Worm (Caenorhabditis elegans): ENCODE results near the gene Y57A10C.1.

Y57A10C.1 gene

DNA sequence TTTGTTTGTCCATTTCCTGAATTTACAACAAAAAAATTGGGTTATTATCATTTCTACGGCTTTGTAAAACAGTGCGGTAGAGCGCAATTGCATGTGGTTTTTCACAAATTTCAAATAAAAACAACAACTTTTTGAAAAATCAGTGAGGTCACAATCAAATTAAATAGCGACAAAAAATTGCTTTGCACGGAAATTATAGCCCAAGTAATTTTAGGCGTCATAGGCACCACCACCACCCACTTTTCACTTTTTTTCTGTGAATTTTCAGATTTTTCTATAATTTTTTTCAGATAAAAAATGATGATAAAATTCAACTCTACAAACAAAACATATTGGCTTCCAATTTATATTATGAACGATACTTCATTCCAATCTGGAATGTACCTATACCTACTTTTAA is 45.0 kb upstream of the Y57A10C.1 start, which contains the start of gene sre-38:
Gene sre-38 (plus strand): TSS at position 301 of the 400 bp plus-strand sequence.
- TF ChIP-seq Y56A3A.18 (GFP tag; IDR thresholded peaks at IDR 0.05) = no peak
- TF ChIP-seq ets-4 (GFP tag; optimal IDR thresholded peaks at IDR 0.05) = no peak
- TF ChIP-seq D2030.7 (GFP tag; IDR thresholded peaks at IDR 0.05) = no peak
- TF ChIP-seq T26A5.8 (tag; optimal IDR thresholded peaks at IDR 0.05) = no peak
- TF ChIP-seq unc-130 (GFP tag; optimal IDR thresholded peaks at IDR 0.05) = no peak
- no peak for TF ChIP-seq rec-8 (tag; optimal IDR thresholded peaks at IDR 0.05)
- TF ChIP-seq F22D6.2 (tag; optimal IDR thresholded peaks at IDR 0.05) = no peak
- no peak for TF ChIP-seq unc-62 (GFP tag; optimal IDR thresholded peaks at IDR 0.05)
- no peak for TF ChIP-seq hlh-26 (GFP tag; conservative IDR thresholded peaks at IDR 0.05)
- no peak for TF ChIP-seq repo-1 (tag; optimal IDR thresholded peaks at IDR 0.05)
- no peak for TF ChIP-seq fkh-3 (tag; optimal IDR thresholded peaks at IDR 0.05)

- no peak for TF ChIP-seq ZK185.1 (tag; optimal IDR thresholded peaks at IDR 0.05; ENCODE audit: poor library complexity, severe bottlenecking)
- no peak for TF ChIP-seq lag-1 (GFP tag; IDR thresholded peaks at IDR 0.05)
- TF ChIP-seq hlh-26 (GFP tag; conservative IDR thresholded peaks at IDR 0.05) = no peak
- TF ChIP-seq lir-1 (GFP tag; conservative IDR thresholded peaks at IDR 0.05) = no peak
- TF ChIP-seq egl-18 (GFP tag; IDR thresholded peaks at IDR 0.05) = no peak
- TF ChIP-seq ceh-91 (GFP tag; IDR thresholded peaks at IDR 0.05) = no peak
- no peak for TF ChIP-seq nhr-120 (GFP tag; IDR thresholded peaks at IDR 0.05)
- TF ChIP-seq aptf-3 (GFP tag; IDR thresholded peaks at IDR 0.05) = no peak
- TF ChIP-seq F57A8.1 (GFP tag; optimal IDR thresholded peaks at IDR 0.05) = no peak
- TF ChIP-seq dpff-1 (tag; optimal IDR thresholded peaks at IDR 0.05) = no peak
- no peak for TF ChIP-seq die-1 (tag; optimal IDR thresholded peaks at IDR 0.05)
Measured at ce11 chrII:12456633-12457032, 44.3 kb upstream of the Y57A10C.1 start, which contains the start of gene sre-32. sre-32 (minus strand) TSS chrII:12456733.

ce11 chrII:12452754-12453352 is 40.5 kb upstream of the Y57A10C.1 start, which contains the start of the genes sre-35 and sre-33:
sre-35 (minus strand) TSS chrII:12452854.
sre-33 (plus strand) TSS chrII:12453302.
- TF ChIP-seq F39B2.1 (GFP tag; IDR thresholded peaks at IDR 0.05) (no peak), T07F8.4 (tag; optimal IDR thresholded peaks at IDR 0.05) (no peak), hsf-1 (GFP tag; IDR thresholded peaks at IDR 0.05) (no peak), lir-1 (GFP tag; conservative IDR thresholded peaks at IDR 0.05) (no peak), aptf-3 (GFP tag; IDR thresholded peaks at IDR 0.05) (no peak), dox-1 (GFP tag; IDR thresholded peaks at IDR 0.05) (no peak), xnd-1 (tag; optimal IDR thresholded peaks at IDR 0.05) (no peak), ztf-18 (tag; optimal IDR thresholded peaks at IDR 0.05) (no peak), hlh-12 (tag; optimal IDR thresholded peaks at IDR 0.05) (no peak), egl-18 (GFP tag; IDR thresholded peaks at IDR 0.05) (no peak), snpc-3.4 (tag; optimal IDR thresholded peaks at IDR 0.05) (no peak), snpc-1.1 (tag; optimal IDR thresholded peaks at IDR 0.05; ENCODE audit: insufficient read depth) (no peak), egl-44 (GFP tag; IDR thresholded peaks at IDR 0.05) (no peak), aptf-2 (GFP tag; conservative IDR thresholded peaks at IDR 0.05) (no peak), Y67H2A.10 (GFP tag; conservative IDR thresholded peaks at IDR 0.05) (no peak), sptf-2 (GFP tag; optimal IDR thresholded peaks at IDR 0.05) (no peak), F57A8.1 (GFP tag; optimal IDR thresholded peaks at IDR 0.05) (no peak)

ce11 chrII:12449849-12450248 is 37.5 kb upstream of the Y57A10C.1 start, which contains the start of gene sre-34:
sre-34 (plus strand) TSS chrII:12450149.
- no peak for TF ChIP-seq nhr-90 (tag; optimal IDR thresholded peaks at IDR 0.05)
